Fruit fly (Drosophila melanogaster) whole organism, wandering third instar larva: ENCODE results near the gene CG33784.

Source experiments
- Abd-B ChIP-seq: fragments of >200 bp; optimal IDR thresholded peaks from 2 replicates; lab custom pipeline; 2017; ENCODE audit warnings: missing biosample characterization, missing genetic modification characterization
- CG32264 ChIP-seq: fragments of 200-800 bp; sonication (Bioruptor generic); optimal IDR thresholded peaks from 2 replicates; lab custom pipeline; 2016; ENCODE audit warnings: missing biosample characterization, missing genetic modification characterization
- CG9705 ChIP-seq: fragments of 200-800 bp; sonication (Bioruptor generic); optimal IDR thresholded peaks from 2 replicates; lab custom pipeline; 2018; ENCODE audit warnings: missing biosample characterization, mild to moderate bottlenecking, missing genetic modification characterization
- CrebA ChIP-seq: fragments of 200-800 bp; sonication (Bioruptor generic); optimal IDR thresholded peaks from 2 replicates; lab custom pipeline; 2016; ENCODE audit warnings: missing biosample characterization, mild to moderate bottlenecking, missing genetic modification characterization, borderline replicate concordance
- Dfd ChIP-seq: fragments of >200 bp; optimal IDR thresholded peaks from 2 replicates; lab custom pipeline; 2017; ENCODE audit warnings: missing biosample characterization, missing genetic modification characterization
- Dif ChIP-seq: fragments of 200-275, 200-300 bp; sonication (Bioruptor generic); optimal IDR thresholded peaks from 2 replicates; lab custom pipeline; 2018; ENCODE audit warnings: missing biosample characterization, missing genetic modification characterization; ENCODE audit not compliant: partially characterized antibody
- GATAd ChIP-seq: sonication (Bioruptor generic); optimal IDR thresholded peaks from 2 replicates; lab custom pipeline; 2016; ENCODE audit warnings: missing biosample characterization, missing genetic modification characterization
- HLH106 ChIP-seq: fragments of 200-800 bp; optimal IDR thresholded peaks from 3 replicates; lab custom pipeline; 2019; ENCODE audit warnings: missing biosample characterization, mild to moderate bottlenecking, missing genetic modification characterization, moderate library complexity
- Hr83 ChIP-seq: fragments of 200-300 bp; sonication (Bioruptor generic); optimal IDR thresholded peaks from 2 replicates; lab custom pipeline; 2016; ENCODE audit warnings: missing biosample characterization, mild to moderate bottlenecking, missing genetic modification characterization, moderate library complexity; ENCODE audit not compliant: poor library complexity, severe bottlenecking
- Jra ChIP-seq: sonication (Bioruptor generic); optimal IDR thresholded peaks from 2 replicates; lab custom pipeline; 2016; ENCODE audit warnings: missing biosample characterization, missing genetic modification characterization
- Mio ChIP-seq: sonication (Bioruptor generic); optimal IDR thresholded peaks from 2 replicates; lab custom pipeline; 2016; ENCODE audit warnings: missing biosample characterization, missing genetic modification characterization
- Myc ChIP-seq: fragments of >200 bp; optimal IDR thresholded peaks from 2 replicates; lab custom pipeline; 2017
- OdsH ChIP-seq: fragments of 200-800 bp; sonication (Bioruptor generic); optimal IDR thresholded peaks from 2 replicates; lab custom pipeline; 2016; ENCODE audit warnings: missing biosample characterization, mild to moderate bottlenecking, missing genetic modification characterization
- Rel ChIP-seq, 2 experiments: fragments of 200-800 bp; sonication (Bioruptor generic) in 1 of 2; optimal IDR thresholded peaks; 2 replicates in 1 of 2; 3 replicates in 1 of 2; lab custom pipeline; 2016 to 2019; ENCODE audit warnings: mild to moderate bottlenecking in 2 of 2, missing biosample characterization in 2 of 2, missing genetic modification characterization in 2 of 2, moderate library complexity in 1 of 2
- Sp1 ChIP-seq: fragments of 200-800 bp; sonication (Bioruptor generic); optimal IDR thresholded peaks from 3 replicates; lab custom pipeline; 2019; ENCODE audit warnings: missing biosample characterization, mild to moderate bottlenecking, missing genetic modification characterization, moderate library complexity
- Vsx2 ChIP-seq: fragments of 200-300, 225-300 bp; sonication (Bioruptor generic); optimal IDR thresholded peaks from 2 replicates; lab custom pipeline; 2018; ENCODE audit warnings: missing biosample characterization, missing genetic modification characterization; ENCODE audit not compliant: partially characterized antibody
- br ChIP-seq: fragments of 200-800 bp; sonication (Bioruptor generic); optimal IDR thresholded peaks from 2 replicates; lab custom pipeline; 2016; ENCODE audit warnings: missing biosample characterization, missing genetic modification characterization
- brk ChIP-seq: fragments of 200-800 bp; sonication (Bioruptor generic); optimal IDR thresholded peaks from 2 replicates; lab custom pipeline; 2016; ENCODE audit warnings: missing biosample characterization, mild to moderate bottlenecking, missing genetic modification characterization
- dmrt93B ChIP-seq: fragments of 200-800 bp; sonication (Bioruptor generic); optimal IDR thresholded peaks from 2 replicates; lab custom pipeline; 2018; ENCODE audit warnings: missing biosample characterization, mild to moderate bottlenecking, missing genetic modification characterization
- dsf ChIP-seq: sonication (Bioruptor generic); optimal IDR thresholded peaks from 2 replicates; lab custom pipeline; 2016; ENCODE audit warnings: missing biosample characterization, missing genetic modification characterization, borderline replicate concordance
- ey ChIP-seq: fragments of 200-800 bp; sonication (Bioruptor generic); optimal IDR thresholded peaks from 2 replicates; lab custom pipeline; 2016; ENCODE audit warnings: missing biosample characterization, missing genetic modification characterization
- foxo ChIP-seq, 2 experiments: fragments of 200-800 bp; sonication (Bioruptor generic); optimal IDR thresholded peaks; 2 replicates in 1 of 2; 3 replicates in 1 of 2; lab custom pipeline; 2016 to 2017; ENCODE audit warnings: missing biosample characterization in 2 of 2, missing genetic modification characterization in 2 of 2
- fru ChIP-seq: fragments of 200-800 bp; sonication (Bioruptor generic); optimal IDR thresholded peaks from 3 replicates; lab custom pipeline; 2016; ENCODE audit warnings: missing biosample characterization, mild to moderate bottlenecking, missing genetic modification characterization
- h ChIP-seq: fragments of 200-800 bp; sonication (Bioruptor generic); optimal IDR thresholded peaks from 3 replicates; lab custom pipeline; 2016; ENCODE audit warnings: missing biosample characterization, mild to moderate bottlenecking, missing genetic modification characterization
- jim ChIP-seq: fragments of 175-275, 200-325 bp; sonication (Bioruptor generic); optimal IDR thresholded peaks from 2 replicates; lab custom pipeline; 2016; ENCODE audit warnings: missing biosample characterization, mild to moderate bottlenecking, missing genetic modification characterization
- lola ChIP-seq: fragments of >200 bp; optimal IDR thresholded peaks from 2 replicates; lab custom pipeline; 2017; ENCODE audit warnings: missing biosample characterization, missing genetic modification characterization
- pan ChIP-seq: fragments of >200 bp; optimal IDR thresholded peaks from 2 replicates; lab custom pipeline; 2017
- psq ChIP-seq: fragments of 200-800 bp; sonication (Bioruptor generic); optimal IDR thresholded peaks from 3 replicates; lab custom pipeline; 2017; ENCODE audit warnings: missing biosample characterization, mild to moderate bottlenecking, missing genetic modification characterization, moderate library complexity
- rgr ChIP-seq: fragments of 200-800 bp; sonication (Bioruptor generic); optimal IDR thresholded peaks from 3 replicates; lab custom pipeline; 2016; ENCODE audit warnings: missing biosample characterization, mild to moderate bottlenecking, missing genetic modification characterization
- sage ChIP-seq: fragments of 200-800 bp; sonication (Bioruptor generic); optimal IDR thresholded peaks from 2 replicates; lab custom pipeline; 2016; ENCODE audit warnings: missing biosample characterization, mild to moderate bottlenecking, missing genetic modification characterization
- sv ChIP-seq: fragments of 200-800 bp; sonication (Bioruptor generic); optimal IDR thresholded peaks from 3 replicates; lab custom pipeline; 2016; ENCODE audit warnings: missing biosample characterization, missing genetic modification characterization
- tai ChIP-seq: sonication (Bioruptor generic); optimal IDR thresholded peaks from 2 replicates; lab custom pipeline; 2016; ENCODE audit warnings: missing biosample characterization, missing genetic modification characterization
- usp ChIP-seq: fragments of >200 bp; optimal IDR thresholded peaks from 2 replicates; lab custom pipeline; 2017; ENCODE audit warnings: missing biosample characterization, missing genetic modification characterization
- woc ChIP-seq: sonication (Bioruptor generic); optimal IDR thresholded peaks from 2 replicates; lab custom pipeline; 2016; ENCODE audit warnings: missing biosample characterization, mild to moderate bottlenecking, missing genetic modification characterization

Gene CG33784

DNA sequence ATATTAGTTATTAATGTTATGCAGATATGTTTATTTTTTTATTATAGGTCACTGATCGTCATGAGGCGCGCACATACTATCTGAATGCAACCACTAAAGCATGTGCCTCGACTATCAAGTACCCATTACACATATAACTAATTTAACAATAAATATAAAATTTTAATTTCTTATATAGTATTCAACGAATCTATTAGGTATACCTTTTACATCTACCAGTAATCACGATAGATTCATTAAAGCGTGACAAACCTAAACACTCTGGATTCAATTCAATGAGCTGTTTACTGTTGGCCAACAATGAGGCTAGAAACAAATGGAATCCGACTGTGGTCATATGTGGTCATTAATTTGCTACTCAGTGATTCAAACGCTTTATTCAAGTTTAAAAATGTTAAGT lies at the start of gene CG33784:
CG33784 (plus strand) TSS at position 301 of the 400 bp plus-strand sequence.
- TF ChIP-seq rgr (GFP tag; lab: Kevin White, UChicago) = no peak
- no peak for TF ChIP-seq Jra (GFP tag; lab: Kevin White, UChicago)
- no peak for TF ChIP-seq foxo (GFP tag; optimal IDR thresholded peaks at IDR 0.05; lab: Kevin White, UChicago)
- no peak for TF ChIP-seq Dif (GFP tag; lab: Kevin White, UChicago)
- no peak for TF ChIP-seq CG32264 (GFP tag; lab: Kevin White, UChicago)
- no peak for TF ChIP-seq sage (GFP tag; lab: Kevin White, UChicago)
- no peak for TF ChIP-seq Abd-B (GFP tag; lab: Kevin White, UChicago)
- TF ChIP-seq dmrt93B (GFP tag; lab: Kevin White, UChicago) = no peak
- TF ChIP-seq GATAd (GFP tag; lab: Kevin White, UChicago) = no peak
- no peak for TF ChIP-seq Sp1
- no peak for TF ChIP-seq psq (GFP tag; lab: Kevin White, UChicago)
- no peak for TF ChIP-seq sv
- TF ChIP-seq usp = no peak
- no peak for TF ChIP-seq br (GFP tag; lab: Kevin White, UChicago)
- no peak for TF ChIP-seq Hr83
- TF ChIP-seq fru (GFP tag; lab: Kevin White, UChicago) = no peak
- no peak for TF ChIP-seq CrebA (GFP tag; lab: Kevin White, UChicago)
- no peak for TF ChIP-seq Mio (GFP tag; lab: Kevin White, UChicago)

DNA sequence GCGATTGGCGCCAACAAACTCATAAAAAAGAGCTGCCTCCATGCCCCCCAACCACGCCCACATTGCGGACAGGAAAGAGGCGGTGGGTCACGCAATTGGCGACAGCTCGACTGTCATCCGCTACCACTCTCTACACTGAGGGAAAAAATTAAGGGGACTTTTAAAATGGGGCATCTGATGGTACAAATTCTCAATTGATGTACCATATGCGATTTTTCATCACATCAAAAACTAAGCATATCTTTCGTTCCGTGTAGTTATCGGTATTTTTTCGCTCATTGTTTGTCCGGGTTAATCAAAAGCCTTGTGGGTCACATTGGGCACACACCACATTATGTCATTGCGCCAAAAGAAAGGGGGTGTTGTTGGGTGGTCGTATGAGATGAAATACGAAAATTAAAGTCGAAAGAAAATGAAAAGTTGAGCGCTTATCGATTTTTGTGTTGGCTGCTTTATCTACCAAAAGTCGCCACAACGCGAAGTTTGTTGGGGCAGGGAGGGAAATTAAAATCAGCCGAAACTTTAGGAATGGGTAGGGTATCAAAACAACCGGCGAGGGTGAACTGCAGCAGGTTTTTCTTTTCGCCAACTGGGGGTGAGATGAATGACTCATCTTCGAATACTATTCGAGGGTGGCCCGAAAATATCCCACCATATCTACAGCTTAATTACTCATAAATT lies 43.5 kb upstream of the CG33784 start:
- TF ChIP-seq dmrt93B (GFP tag; lab: Kevin White, UChicago) (no peak), HLH106 (tag; lab: Kevin White, UChicago) (no peak), CrebA (GFP tag; lab: Kevin White, UChicago) (no peak), Jra (GFP tag; lab: Kevin White, UChicago) (no peak), Dfd (GFP tag; lab: Kevin White, UChicago) (no peak), h (GFP tag; lab: Kevin White, UChicago) (peak; percentile 28), OdsH (GFP tag; lab: Kevin White, UChicago) (no peak), usp (no peak), ey (GFP tag; lab: Kevin White, UChicago) (no peak), br (GFP tag; lab: Kevin White, UChicago) (peak; percentile 9), dsf (GFP tag; lab: Kevin White, UChicago) (no peak), CG9705 (GFP tag; lab: Kevin White, UChicago) (no peak), sv (no peak), Myc (lab: Kevin White, UChicago) (no peak), woc (GFP tag; lab: Kevin White, UChicago) (no peak), brk (no peak), GATAd (GFP tag; lab: Kevin White, UChicago) (no peak), fru (GFP tag; lab: Kevin White, UChicago) (peak; percentile 13)

DNA sequence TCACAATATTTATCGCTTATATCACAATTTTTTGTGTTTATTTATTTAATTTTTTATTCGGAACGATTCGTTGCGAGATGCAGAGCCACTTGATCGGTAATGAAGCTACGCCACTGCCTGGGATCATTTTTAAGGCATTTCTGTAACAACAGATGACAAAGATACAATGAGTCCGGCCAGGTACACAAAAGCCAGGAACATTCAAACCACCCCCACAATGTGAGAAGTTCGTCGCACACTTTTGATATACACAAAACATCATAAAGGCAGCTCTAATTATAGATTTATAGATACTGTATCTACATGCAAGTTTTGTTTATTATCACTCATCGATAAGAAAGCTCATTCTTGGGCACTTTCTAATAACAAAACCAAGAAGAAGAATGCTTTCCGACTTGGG lies 42.7 kb upstream of the CG33784 start, which contains the start of gene CG31407:
CG31407 (minus strand) TSS at position 101 of the 400 bp plus-strand sequence.
- no peak for TF ChIP-seq GATAd (GFP tag; lab: Kevin White, UChicago)
- TF ChIP-seq Hr83 = no peak
- no peak for TF ChIP-seq fru (GFP tag; lab: Kevin White, UChicago)

dm6 chr3R:10028378-10028777 lies 39.3 kb upstream of the CG33784 start:
- TF ChIP-seq Sp1 (no peak), jim (GFP tag; lab: Kevin White, UChicago) (no peak), Vsx2 (GFP tag; lab: Kevin White, UChicago) (no peak), pan (lab: Kevin White, UChicago) (no peak), brk (no peak), Mio (GFP tag; lab: Kevin White, UChicago) (no peak)

DNA sequence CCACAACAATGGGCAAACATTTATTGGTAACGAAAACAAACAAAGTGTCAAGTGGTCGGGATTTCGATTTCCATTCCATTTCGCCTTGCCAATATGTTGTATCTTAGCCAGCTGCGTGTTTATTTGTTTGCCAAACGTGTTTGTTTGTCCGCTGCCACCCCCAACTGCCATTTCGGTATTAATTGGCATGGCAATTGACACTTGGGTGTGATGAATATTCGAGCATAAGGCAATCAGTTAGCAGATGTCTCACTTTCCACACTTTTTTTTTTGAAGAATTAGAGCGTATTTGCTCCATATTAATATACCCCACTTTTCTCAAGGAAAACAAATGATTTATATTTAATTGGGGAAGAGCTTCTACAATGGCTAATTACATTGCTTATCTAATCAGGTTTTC lies 36.2 kb upstream of the CG33784 start:
- no peak for TF ChIP-seq Dfd (GFP tag; lab: Kevin White, UChicago)
- TF ChIP-seq Abd-B (GFP tag; lab: Kevin White, UChicago) = no peak
- TF ChIP-seq tai (GFP tag; lab: Kevin White, UChicago) = no peak
- TF ChIP-seq Jra (GFP tag; lab: Kevin White, UChicago) = no peak
- TF ChIP-seq lola (GFP tag; lab: Kevin White, UChicago) = no peak
- TF ChIP-seq dmrt93B (GFP tag; lab: Kevin White, UChicago) = no peak
- no peak for TF ChIP-seq sv
- no peak for TF ChIP-seq ey (GFP tag; lab: Kevin White, UChicago)
- no peak for TF ChIP-seq Dif (GFP tag; lab: Kevin White, UChicago)
- TF ChIP-seq HLH106 (tag; lab: Kevin White, UChicago) = no peak
- no peak for TF ChIP-seq Hr83
- no peak for TF ChIP-seq CrebA (GFP tag; lab: Kevin White, UChicago)
- TF ChIP-seq Mio (GFP tag; lab: Kevin White, UChicago) = no peak
- TF ChIP-seq Rel (GFP tag; optimal IDR thresholded peaks at IDR 0.05; lab: Kevin White, UChicago) = no peak
- TF ChIP-seq Rel (tag; optimal IDR thresholded peaks at IDR 0.05; lab: Kevin White, UChicago) = no peak
- TF ChIP-seq Sp1 = no peak
- TF ChIP-seq Myc (lab: Kevin White, UChicago) = no peak
- no peak for TF ChIP-seq CG9705 (GFP tag; lab: Kevin White, UChicago)
- no peak for TF ChIP-seq jim (GFP tag; lab: Kevin White, UChicago)
- no peak for TF ChIP-seq usp
